Fruit fly (Drosophila melanogaster): Measurements from ENCODE around the gene CG14683.

Gene CG14683

dm6 chr3R:10678935-10679565 lies 17.4 kb upstream of the CG14683 start:
- peak; percentile 24; the same call in 1 of the 2 replicates for TF ChIP-seq Ets98B (GFP tag; IDR thresholded peaks at IDR 0.05)
- TF ChIP-seq CG15710 (tag; optimal IDR thresholded peaks at IDR 0.05) = no peak
- TF ChIP-seq fd96Ca (GFP tag; IDR thresholded peaks at IDR 0.05) = peak; percentile 63
- TF ChIP-seq CG13204 (GFP tag; optimal IDR thresholded peaks at IDR 0.05) = no peak
- peak; percentile 46; the same call in 1 of the 2 replicates for TF ChIP-seq CG32121 (GFP tag; IDR thresholded peaks at IDR 0.05)
- TF ChIP-seq CG8301 (tag; optimal IDR thresholded peaks at IDR 0.05) = no peak

- TF ChIP-seq CG34367 (tag; optimal IDR thresholded peaks at IDR 0.05) = no peak
- TF ChIP-seq CG12605 (GFP tag; IDR thresholded peaks at IDR 0.05) = no peak
- no peak for TF ChIP-seq EcR (GFP tag; optimal IDR thresholded peaks at IDR 0.05)
- TF ChIP-seq CG14655 (GFP tag; optimal IDR thresholded peaks at IDR 0.05) = no peak
- no peak for TF ChIP-seq Pif1A (GFP tag; optimal IDR thresholded peaks at IDR 0.05)
- TF ChIP-seq CG17806 (tag; optimal IDR thresholded peaks at IDR 0.05) = no peak
- no peak for TF ChIP-seq CG13204 (GFP tag; optimal IDR thresholded peaks at IDR 0.05)
- no peak for TF ChIP-seq CG4496 (GFP tag; IDR thresholded peaks at IDR 0.05)
- no peak for TF ChIP-seq D1 (tag; optimal IDR thresholded peaks at IDR 0.05)
- no peak for TF ChIP-seq CG8301 (tag; optimal IDR thresholded peaks at IDR 0.05)
- no peak for TF ChIP-seq fd96Ca (GFP tag; IDR thresholded peaks at IDR 0.05)
- no peak for TF ChIP-seq CG15710 (tag; optimal IDR thresholded peaks at IDR 0.05)
- no peak for TF ChIP-seq CG8159 (tag; optimal IDR thresholded peaks at IDR 0.05)
These were observed 16.5 kb upstream of the CG14683 start for dm6 chr3R:10679911-10680310.

- TF ChIP-seq Pif1A (GFP tag; optimal IDR thresholded peaks at IDR 0.05) (peak; percentile 87), CG32121 (GFP tag; IDR thresholded peaks at IDR 0.05) (peak; percentile 84), gl (tag; optimal IDR thresholded peaks at IDR 0.05) (peak; percentile 53), fd96Ca (GFP tag; IDR thresholded peaks at IDR 0.05) (peak; percentile 91), CG4496 (GFP tag; IDR thresholded peaks at IDR 0.05) (peak; percentile 93), Pif1B (GFP tag; optimal IDR thresholded peaks at IDR 0.05) (peak; percentile 81), CG13204 (GFP tag; optimal IDR thresholded peaks at IDR 0.05) (peak; percentile 28), CG8159 (tag; optimal IDR thresholded peaks at IDR 0.05) (peak; percentile 81), CG9948 (tag; optimal IDR thresholded peaks at IDR 0.05) (peak; percentile 79), CG14655 (GFP tag; optimal IDR thresholded peaks at IDR 0.05) (peak; percentile 75), CG34367 (tag; optimal IDR thresholded peaks at IDR 0.05) (peak; percentile 71), CG8301 (tag; optimal IDR thresholded peaks at IDR 0.05) (peak; percentile 86), Snoo (tag; optimal IDR thresholded peaks at IDR 0.05) (peak; percentile 21), rn (GFP tag; IDR thresholded peaks at IDR 0.05) (peak; percentile 67), D1 (tag; optimal IDR thresholded peaks at IDR 0.05) (peak; percentile 45), CG12605 (GFP tag; IDR thresholded peaks at IDR 0.05) (peak; percentile 78), EcR (GFP tag; optimal IDR thresholded peaks at IDR 0.05) (peak; percentile 12), CG15710 (tag; optimal IDR thresholded peaks at IDR 0.05) (peak; percentile 81), CG17806 (tag; optimal IDR thresholded peaks at IDR 0.05) (peak; percentile 76), CG10348 (GFP tag; IDR thresholded peaks at IDR 0.05) (peak; percentile 70), Ets98B (GFP tag; IDR thresholded peaks at IDR 0.05) (peak; percentile 84)
These were observed 15.4 kb upstream of the CG14683 start, which contains the start of gene Phyhd1 for dm6 chr3R:10680825-10681681. Gene Phyhd1 (minus strand): TSS chr3R:10680925.

dm6 chr3R:10681682-10681962 lies 14.8 kb upstream of the CG14683 start:
- no peak for TF ChIP-seq CG8159 (tag; optimal IDR thresholded peaks at IDR 0.05)
- TF ChIP-seq CG32121 (GFP tag; IDR thresholded peaks at IDR 0.05) = peak; percentile 76
- no peak for TF ChIP-seq CG15710 (tag; optimal IDR thresholded peaks at IDR 0.05)
- TF ChIP-seq CG12605 (GFP tag; IDR thresholded peaks at IDR 0.05) = 0 out of 2 replicates have a peak, but pooled peaks have one; percentile 24
- TF ChIP-seq CG14655 (GFP tag; optimal IDR thresholded peaks at IDR 0.05) = no peak
- peak; percentile 63 for TF ChIP-seq CG4496 (GFP tag; IDR thresholded peaks at IDR 0.05)
- TF ChIP-seq Snoo (tag; optimal IDR thresholded peaks at IDR 0.05) = no peak
- TF ChIP-seq Ets98B (GFP tag; IDR thresholded peaks at IDR 0.05) = peak; percentile 76
- TF ChIP-seq D1 (tag; optimal IDR thresholded peaks at IDR 0.05) = no peak
- peak; percentile 64 for TF ChIP-seq fd96Ca (GFP tag; IDR thresholded peaks at IDR 0.05)
- 0 out of 2 replicates have a peak, but pooled peaks have one; percentile 33 for TF ChIP-seq rn (GFP tag; IDR thresholded peaks at IDR 0.05)

- TF ChIP-seq CG34367 (tag; optimal IDR thresholded peaks at IDR 0.05) = no peak
- no peak for TF ChIP-seq D1 (tag; optimal IDR thresholded peaks at IDR 0.05)
- no peak for TF ChIP-seq Ets98B (GFP tag; IDR thresholded peaks at IDR 0.05)
- TF ChIP-seq EcR (GFP tag; optimal IDR thresholded peaks at IDR 0.05) = no peak
- TF ChIP-seq CG12605 (GFP tag; IDR thresholded peaks at IDR 0.05) = no peak
- no peak for TF ChIP-seq Pif1A (GFP tag; optimal IDR thresholded peaks at IDR 0.05)
- TF ChIP-seq gl (tag; optimal IDR thresholded peaks at IDR 0.05) = no peak
- no peak for TF ChIP-seq fd96Ca (GFP tag; IDR thresholded peaks at IDR 0.05)
- TF ChIP-seq CG8301 (tag; optimal IDR thresholded peaks at IDR 0.05) = no peak
These were observed 13.2 kb upstream of the CG14683 start for dm6 chr3R:10683226-10683625.

dm6 chr3R:10684284-10684683 lies 12.2 kb upstream of the CG14683 start:
- TF ChIP-seq Pif1B (GFP tag; optimal IDR thresholded peaks at IDR 0.05) = no peak
- TF ChIP-seq Ets98B (GFP tag; IDR thresholded peaks at IDR 0.05) = peak; percentile 64
- peak; percentile 30 for TF ChIP-seq CG8301 (tag; optimal IDR thresholded peaks at IDR 0.05)
- peak; percentile 2 for TF ChIP-seq CG17806 (tag; optimal IDR thresholded peaks at IDR 0.05)
- TF ChIP-seq CG9948 (tag; optimal IDR thresholded peaks at IDR 0.05) = no peak
- peak; percentile 71 for TF ChIP-seq CG32121 (GFP tag; IDR thresholded peaks at IDR 0.05)
- no peak for TF ChIP-seq gl (tag; optimal IDR thresholded peaks at IDR 0.05)
- TF ChIP-seq fd96Ca (GFP tag; IDR thresholded peaks at IDR 0.05) = 0 out of 3 replicates have a peak, but pooled peaks have one; percentile 30
- TF ChIP-seq CG34367 (tag; optimal IDR thresholded peaks at IDR 0.05) = no peak
- TF ChIP-seq CG4496 (GFP tag; IDR thresholded peaks at IDR 0.05) = peak; percentile 67
- peak; percentile 35; the same call in 1 of the 2 replicates for TF ChIP-seq rn (GFP tag; IDR thresholded peaks at IDR 0.05)
- peak; percentile 52 for TF ChIP-seq CG14655 (GFP tag; optimal IDR thresholded peaks at IDR 0.05)
